Worm (Caenorhabditis elegans) whole organism, midembryonic: ENCODE results near the gene pros-1.

Experiments
- T22C8.4 ChIP-seq: fragments of 200-800 bp; sonication (Bioruptor generic); IDR thresholded peaks from 2 replicates; pipeline ENCODE4 v1.3.6; 2022; ENCODE audit warnings: missing genetic modification characterization, missing compliant biosample characterization
- flt-1 ChIP-seq: fragments of 200-800 bp; sonication (Bioruptor generic); IDR thresholded peaks from 2 replicates; pipeline ENCODE4 v1.3.6; 2022; ENCODE audit warnings: missing genetic modification characterization, missing compliant biosample characterization
- med-1 ChIP-seq: sonication (generic microtip); optimal IDR thresholded peaks from 2 replicates; lab custom pipeline; 2017; ENCODE audit warnings: missing genetic modification characterization, mild to moderate bottlenecking, missing compliant biosample characterization, antibody characterized with exemption, missing genetic modification reagents; ENCODE audit not compliant: insufficient read depth
- tab-1 ChIP-seq: fragments of 200-800 bp; sonication (Bioruptor generic); IDR thresholded peaks from 2 replicates; pipeline ENCODE4 v1.3.6; 2022; ENCODE audit warnings: missing genetic modification characterization, missing compliant biosample characterization
- ztf-23 ChIP-seq: fragments of 200-800 bp; sonication (Bioruptor generic); IDR thresholded peaks from 2 replicates; pipeline ENCODE4 v1.3.6; 2022; ENCODE audit warnings: missing genetic modification reagents, missing genetic modification characterization, missing compliant biosample characterization
- ztf-29 ChIP-seq: fragments of 200-800 bp; sonication (Bioruptor generic); IDR thresholded peaks from 2 replicates; pipeline ENCODE4 v1.3.6; 2022; ENCODE audit warnings: missing genetic modification reagents, missing genetic modification characterization, missing compliant biosample characterization

DNA sequence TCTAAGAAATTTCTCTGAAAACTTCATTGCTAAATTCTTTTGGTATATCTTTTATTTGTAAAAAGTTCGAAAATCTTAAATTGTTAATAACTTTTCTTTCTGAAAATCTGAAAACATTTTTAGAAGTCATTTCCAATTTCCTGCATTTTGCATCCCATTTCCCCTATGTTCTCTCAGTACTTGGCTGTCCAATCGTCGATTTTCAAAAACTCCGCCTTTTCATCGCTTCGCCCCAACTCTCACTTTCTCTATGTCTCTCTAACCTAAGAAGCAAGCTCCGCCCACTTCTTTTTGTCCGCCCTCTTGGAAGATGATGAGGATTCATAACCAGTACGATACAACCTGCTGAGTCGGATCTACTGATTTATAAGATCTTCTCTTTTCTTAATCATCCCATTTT is 2.0 kb upstream of the pros-1 start:
- TF ChIP-seq T22C8.4 (GFP tag; lab: Robert Waterston, UW): no peak
- TF ChIP-seq flt-1 (GFP tag; lab: Robert Waterston, UW): no peak
- TF ChIP-seq ztf-23 (GFP tag; lab: Robert Waterston, UW): no peak
- no peak for TF ChIP-seq med-1 (GFP tag; lab: Kevin White, UChicago)
- no peak for TF ChIP-seq ztf-29 (GFP tag; lab: Robert Waterston, UW)
- TF ChIP-seq tab-1: no peak
